Worm (Caenorhabditis elegans): ENCODE data around the gene faah-5.

- no peak for TF ChIP-seq ceh-20 (GFP tag; IDR thresholded peaks at IDR 0.05)
- TF ChIP-seq unc-39 (tag; optimal IDR thresholded peaks at IDR 0.05) = no peak
- no peak for TF ChIP-seq lsy-2 (tag; optimal IDR thresholded peaks at IDR 0.05)
- TF ChIP-seq aly-2 (tag; optimal IDR thresholded peaks at IDR 0.05) = no peak
- TF ChIP-seq nhr-11 (tag; optimal IDR thresholded peaks at IDR 0.05) = no peak
- no peak for TF ChIP-seq hlh-30 (tag; optimal IDR thresholded peaks at IDR 0.05; ENCODE audit: insufficient read depth)
- TF ChIP-seq set-16 (GFP tag; IDR thresholded peaks at IDR 0.05) = no peak
- TF ChIP-seq tag-97 (GFP tag; IDR thresholded peaks at IDR 0.05) = no peak
- TF ChIP-seq spr-3 (GFP tag; optimal IDR thresholded peaks at IDR 0.05) = no peak
- no peak for TF ChIP-seq pha-4 (GFP tag; IDR thresholded peaks at IDR 0.05)
- no peak for TF ChIP-seq pha-4 (tag; optimal IDR thresholded peaks at IDR 0.05)
Measured at ce11 chrIII:11856852-11857251, 34.4 kb downstream of the faah-5 start.

All from whole organism, L4 larva.